Fruit fly (Drosophila melanogaster) whole organism, embryonic: ENCODE data around the gene Rdl.

Source experiments
- Bdp1 ChIP-seq: fragments of 200-800 bp; sonication (Bioruptor generic); optimal IDR thresholded peaks from 3 replicates; lab custom pipeline; 2016; ENCODE audit warnings: missing biosample characterization, missing genetic modification characterization
- CG3281 ChIP-seq: fragments of 200-800 bp; sonication (Bioruptor generic); optimal IDR thresholded peaks from 3 replicates; lab custom pipeline; 2017; ENCODE audit warnings: missing biosample characterization, mild to moderate bottlenecking, missing genetic modification characterization
- Neu2 ChIP-seq: fragments of 200-800 bp; sonication (Bioruptor generic); optimal IDR thresholded peaks from 3 replicates; lab custom pipeline; 2016; ENCODE audit warnings: missing biosample characterization, missing genetic modification characterization, borderline replicate concordance
- psq ChIP-seq: fragments of 200-800 bp; sonication (Bioruptor generic); optimal IDR thresholded peaks from 2 replicates; lab custom pipeline; 2017; ENCODE audit warnings: missing biosample characterization, missing genetic modification characterization
- salm ChIP-seq: fragments of 200-800 bp; sonication (Bioruptor generic); optimal IDR thresholded peaks from 2 replicates; lab custom pipeline; 2018; ENCODE audit warnings: missing biosample characterization, mild to moderate bottlenecking, missing genetic modification characterization

dm6 chr3L:9182053-9182572 lies at the start of gene Rdl:
- no peak for TF ChIP-seq salm (tag; lab: Kevin White, UChicago)
- no peak for TF ChIP-seq psq
- TF ChIP-seq Neu2 (GFP tag; lab: Kevin White, UChicago), result no peak
- TF ChIP-seq CG3281 (GFP tag; lab: Kevin White, UChicago), result no peak
- TF ChIP-seq Bdp1 (GFP tag; lab: Kevin White, UChicago), result no peak
